Fruit fly (Drosophila melanogaster) whole organism, wandering third instar larva: ENCODE measurements around the gene CG43693.

Experiments
- Abd-B ChIP-seq: fragments of >200 bp; optimal IDR thresholded peaks from 2 replicates; lab custom pipeline; 2017; ENCODE audit warnings: missing biosample characterization, missing genetic modification characterization
- CG32264 ChIP-seq: fragments of 200-800 bp; sonication (Bioruptor generic); optimal IDR thresholded peaks from 2 replicates; lab custom pipeline; 2016; ENCODE audit warnings: missing biosample characterization, missing genetic modification characterization
- CG9705 ChIP-seq: fragments of 200-800 bp; sonication (Bioruptor generic); optimal IDR thresholded peaks from 2 replicates; lab custom pipeline; 2018; ENCODE audit warnings: missing biosample characterization, mild to moderate bottlenecking, missing genetic modification characterization
- CrebA ChIP-seq: fragments of 200-800 bp; sonication (Bioruptor generic); optimal IDR thresholded peaks from 2 replicates; lab custom pipeline; 2016; ENCODE audit warnings: missing biosample characterization, mild to moderate bottlenecking, missing genetic modification characterization, borderline replicate concordance
- Dfd ChIP-seq: fragments of >200 bp; optimal IDR thresholded peaks from 2 replicates; lab custom pipeline; 2017; ENCODE audit warnings: missing biosample characterization, missing genetic modification characterization
- Dif ChIP-seq: fragments of 200-275, 200-300 bp; sonication (Bioruptor generic); optimal IDR thresholded peaks from 2 replicates; lab custom pipeline; 2018; ENCODE audit warnings: missing biosample characterization, missing genetic modification characterization; ENCODE audit not compliant: partially characterized antibody
- GATAd ChIP-seq: sonication (Bioruptor generic); optimal IDR thresholded peaks from 2 replicates; lab custom pipeline; 2016; ENCODE audit warnings: missing biosample characterization, missing genetic modification characterization
- HLH106 ChIP-seq: fragments of 200-800 bp; optimal IDR thresholded peaks from 3 replicates; lab custom pipeline; 2019; ENCODE audit warnings: missing biosample characterization, mild to moderate bottlenecking, missing genetic modification characterization, moderate library complexity
- Hnf4 ChIP-seq: fragments of 200-800 bp; sonication (Bioruptor generic); optimal IDR thresholded peaks from 2 replicates; lab custom pipeline; 2016; ENCODE audit warnings: missing biosample characterization, mild to moderate bottlenecking, missing genetic modification characterization
- Hr78 ChIP-seq: fragments of >200 bp; optimal IDR thresholded peaks from 2 replicates; lab custom pipeline; 2017; ENCODE audit warnings: missing biosample characterization, missing genetic modification characterization
- Hr83 ChIP-seq: fragments of 200-300 bp; sonication (Bioruptor generic); optimal IDR thresholded peaks from 2 replicates; lab custom pipeline; 2016; ENCODE audit warnings: missing biosample characterization, mild to moderate bottlenecking, missing genetic modification characterization, moderate library complexity; ENCODE audit not compliant: poor library complexity, severe bottlenecking
- Jra ChIP-seq: sonication (Bioruptor generic); optimal IDR thresholded peaks from 2 replicates; lab custom pipeline; 2016; ENCODE audit warnings: missing biosample characterization, missing genetic modification characterization
- Mio ChIP-seq: sonication (Bioruptor generic); optimal IDR thresholded peaks from 2 replicates; lab custom pipeline; 2016; ENCODE audit warnings: missing biosample characterization, missing genetic modification characterization
- Myc ChIP-seq: fragments of >200 bp; optimal IDR thresholded peaks from 2 replicates; lab custom pipeline; 2017
- N ChIP-seq: fragments of >200 bp; optimal IDR thresholded peaks from 2 replicates; lab custom pipeline; 2018; ENCODE audit warnings: missing biosample characterization, missing external identifiers, missing genetic modification characterization
- OdsH ChIP-seq: fragments of 200-800 bp; sonication (Bioruptor generic); optimal IDR thresholded peaks from 2 replicates; lab custom pipeline; 2016; ENCODE audit warnings: missing biosample characterization, mild to moderate bottlenecking, missing genetic modification characterization
- Rel ChIP-seq, 2 experiments: fragments of 200-800 bp; sonication (Bioruptor generic) in 1 of 2; optimal IDR thresholded peaks; 2 replicates in 1 of 2; 3 replicates in 1 of 2; lab custom pipeline; 2016 to 2019; ENCODE audit warnings: mild to moderate bottlenecking in 2 of 2, missing biosample characterization in 2 of 2, missing genetic modification characterization in 2 of 2, moderate library complexity in 1 of 2
- Sp1 ChIP-seq: fragments of 200-800 bp; sonication (Bioruptor generic); optimal IDR thresholded peaks from 3 replicates; lab custom pipeline; 2019; ENCODE audit warnings: missing biosample characterization, mild to moderate bottlenecking, missing genetic modification characterization, moderate library complexity
- Vsx2 ChIP-seq: fragments of 200-300, 225-300 bp; sonication (Bioruptor generic); optimal IDR thresholded peaks from 2 replicates; lab custom pipeline; 2018; ENCODE audit warnings: missing biosample characterization, missing genetic modification characterization; ENCODE audit not compliant: partially characterized antibody
- br ChIP-seq: fragments of 200-800 bp; sonication (Bioruptor generic); optimal IDR thresholded peaks from 2 replicates; lab custom pipeline; 2016; ENCODE audit warnings: missing biosample characterization, missing genetic modification characterization
- brk ChIP-seq: fragments of 200-800 bp; sonication (Bioruptor generic); optimal IDR thresholded peaks from 2 replicates; lab custom pipeline; 2016; ENCODE audit warnings: missing biosample characterization, mild to moderate bottlenecking, missing genetic modification characterization
- dl ChIP-seq, 2 experiments: fragments of 175-275, 200-275 bp in 1 of 2; fragments of 200-275 bp in 1 of 2; sonication (Bioruptor generic); optimal IDR thresholded peaks; lab custom pipeline; 2018; ENCODE audit warnings: mild to moderate bottlenecking in 2 of 2, missing biosample characterization in 2 of 2, missing genetic modification characterization in 2 of 2, moderate library complexity in 2 of 2; ENCODE audit not compliant: partially characterized antibody in 2 of 2, insufficient read depth in 1 of 2
- dmrt93B ChIP-seq: fragments of 200-800 bp; sonication (Bioruptor generic); optimal IDR thresholded peaks from 2 replicates; lab custom pipeline; 2018; ENCODE audit warnings: missing biosample characterization, mild to moderate bottlenecking, missing genetic modification characterization
- dsf ChIP-seq: sonication (Bioruptor generic); optimal IDR thresholded peaks from 2 replicates; lab custom pipeline; 2016; ENCODE audit warnings: missing biosample characterization, missing genetic modification characterization, borderline replicate concordance
- ey ChIP-seq: fragments of 200-800 bp; sonication (Bioruptor generic); optimal IDR thresholded peaks from 2 replicates; lab custom pipeline; 2016; ENCODE audit warnings: missing biosample characterization, missing genetic modification characterization
- foxo ChIP-seq, 2 experiments: fragments of 200-800 bp; sonication (Bioruptor generic); optimal IDR thresholded peaks; 2 replicates in 1 of 2; 3 replicates in 1 of 2; lab custom pipeline; 2016 to 2017; ENCODE audit warnings: missing biosample characterization in 2 of 2, missing genetic modification characterization in 2 of 2
- fru ChIP-seq: fragments of 200-800 bp; sonication (Bioruptor generic); optimal IDR thresholded peaks from 3 replicates; lab custom pipeline; 2016; ENCODE audit warnings: missing biosample characterization, mild to moderate bottlenecking, missing genetic modification characterization
- h ChIP-seq: fragments of 200-800 bp; sonication (Bioruptor generic); optimal IDR thresholded peaks from 3 replicates; lab custom pipeline; 2016; ENCODE audit warnings: missing biosample characterization, mild to moderate bottlenecking, missing genetic modification characterization
- jim ChIP-seq: fragments of 175-275, 200-325 bp; sonication (Bioruptor generic); optimal IDR thresholded peaks from 2 replicates; lab custom pipeline; 2016; ENCODE audit warnings: missing biosample characterization, mild to moderate bottlenecking, missing genetic modification characterization
- lola ChIP-seq: fragments of >200 bp; optimal IDR thresholded peaks from 2 replicates; lab custom pipeline; 2017; ENCODE audit warnings: missing biosample characterization, missing genetic modification characterization
- pan ChIP-seq: fragments of >200 bp; optimal IDR thresholded peaks from 2 replicates; lab custom pipeline; 2017
- psq ChIP-seq: fragments of 200-800 bp; sonication (Bioruptor generic); optimal IDR thresholded peaks from 3 replicates; lab custom pipeline; 2017; ENCODE audit warnings: missing biosample characterization, mild to moderate bottlenecking, missing genetic modification characterization, moderate library complexity
- rgr ChIP-seq: fragments of 200-800 bp; sonication (Bioruptor generic); optimal IDR thresholded peaks from 3 replicates; lab custom pipeline; 2016; ENCODE audit warnings: missing biosample characterization, mild to moderate bottlenecking, missing genetic modification characterization
- sage ChIP-seq: fragments of 200-800 bp; sonication (Bioruptor generic); optimal IDR thresholded peaks from 2 replicates; lab custom pipeline; 2016; ENCODE audit warnings: missing biosample characterization, mild to moderate bottlenecking, missing genetic modification characterization
- sv ChIP-seq: fragments of 200-800 bp; sonication (Bioruptor generic); optimal IDR thresholded peaks from 3 replicates; lab custom pipeline; 2016; ENCODE audit warnings: missing biosample characterization, missing genetic modification characterization
- tai ChIP-seq: sonication (Bioruptor generic); optimal IDR thresholded peaks from 2 replicates; lab custom pipeline; 2016; ENCODE audit warnings: missing biosample characterization, missing genetic modification characterization
- usp ChIP-seq: fragments of >200 bp; optimal IDR thresholded peaks from 2 replicates; lab custom pipeline; 2017; ENCODE audit warnings: missing biosample characterization, missing genetic modification characterization
- woc ChIP-seq: sonication (Bioruptor generic); optimal IDR thresholded peaks from 2 replicates; lab custom pipeline; 2016; ENCODE audit warnings: missing biosample characterization, mild to moderate bottlenecking, missing genetic modification characterization

Gene CG43693

dm6 chr3L:11033327-11033975 is 17.7 kb downstream of the CG43693 start:
- no peak for TF ChIP-seq Myc (lab: Kevin White, UChicago)
- no peak for TF ChIP-seq GATAd (GFP tag; lab: Kevin White, UChicago)
- TF ChIP-seq ey (GFP tag; lab: Kevin White, UChicago): peak; percentile 57
- peak; percentile 75 for TF ChIP-seq rgr
- TF ChIP-seq HLH106 (tag; lab: Kevin White, UChicago): peak; percentile 76
- peak; percentile 78 for TF ChIP-seq fru (GFP tag; lab: Kevin White, UChicago)
- TF ChIP-seq Dif (GFP tag; lab: Kevin White, UChicago): no peak
- TF ChIP-seq sage: peak; percentile 51
- TF ChIP-seq Abd-B (GFP tag; lab: Kevin White, UChicago): no peak
- TF ChIP-seq br (GFP tag; lab: Kevin White, UChicago): peak; percentile 71
- TF ChIP-seq Hnf4 (GFP tag; lab: Kevin White, UChicago): peak; percentile 62
- peak; percentile 70 for TF ChIP-seq OdsH (GFP tag; lab: Kevin White, UChicago)
- no peak for TF ChIP-seq CrebA (GFP tag; lab: Kevin White, UChicago)
- no peak for TF ChIP-seq Hr78
- TF ChIP-seq woc: peak; percentile 72
- TF ChIP-seq foxo (GFP tag; optimal IDR thresholded peaks at IDR 0.05; lab: Kevin White, UChicago): peak in 1 of 2 experiments; percentile 72
- TF ChIP-seq Sp1 (GFP tag; lab: Kevin White, UChicago): peak; percentile 79
- no peak for TF ChIP-seq Mio (GFP tag; lab: Kevin White, UChicago)
- TF ChIP-seq dsf (GFP tag; lab: Kevin White, UChicago): no peak
- peak; percentile 32 for TF ChIP-seq dmrt93B
- TF ChIP-seq Hr83: peak; percentile 20
- no peak for TF ChIP-seq Vsx2
- no peak for TF ChIP-seq tai (GFP tag; lab: Kevin White, UChicago)
- no peak for TF ChIP-seq jim
- TF ChIP-seq dl (GFP tag; optimal IDR thresholded peaks at IDR 0.05; lab: Kevin White, UChicago; ENCODE audit: insufficient read depth in 1 of 2, partially characterized antibody in 2 of 2): no peak
- TF ChIP-seq CG32264 (GFP tag; lab: Kevin White, UChicago): no peak
- TF ChIP-seq lola (GFP tag; lab: Kevin White, UChicago): no peak
- TF ChIP-seq N (GFP tag; lab: Kevin White, UChicago): no peak
- no peak for TF ChIP-seq Dfd (GFP tag; lab: Kevin White, UChicago)
- peak; percentile 61 for TF ChIP-seq psq (GFP tag; lab: Kevin White, UChicago)
- peak; percentile 12 for TF ChIP-seq CG9705 (GFP tag; lab: Kevin White, UChicago)
- peak; percentile 83 for TF ChIP-seq h (GFP tag; lab: Kevin White, UChicago)
- TF ChIP-seq usp (GFP tag; lab: Kevin White, UChicago): no peak
- TF ChIP-seq pan (lab: Kevin White, UChicago): no peak
- no peak for TF ChIP-seq Rel (GFP tag; optimal IDR thresholded peaks at IDR 0.05; lab: Kevin White, UChicago)
- TF ChIP-seq Rel (tag; optimal IDR thresholded peaks at IDR 0.05; lab: Kevin White, UChicago): peak; percentile 6
- peak; percentile 72 for TF ChIP-seq brk (GFP tag; lab: Kevin White, UChicago)
- peak; percentile 18 for TF ChIP-seq Jra
- TF ChIP-seq sv (GFP tag; lab: Kevin White, UChicago): no peak

DNA sequence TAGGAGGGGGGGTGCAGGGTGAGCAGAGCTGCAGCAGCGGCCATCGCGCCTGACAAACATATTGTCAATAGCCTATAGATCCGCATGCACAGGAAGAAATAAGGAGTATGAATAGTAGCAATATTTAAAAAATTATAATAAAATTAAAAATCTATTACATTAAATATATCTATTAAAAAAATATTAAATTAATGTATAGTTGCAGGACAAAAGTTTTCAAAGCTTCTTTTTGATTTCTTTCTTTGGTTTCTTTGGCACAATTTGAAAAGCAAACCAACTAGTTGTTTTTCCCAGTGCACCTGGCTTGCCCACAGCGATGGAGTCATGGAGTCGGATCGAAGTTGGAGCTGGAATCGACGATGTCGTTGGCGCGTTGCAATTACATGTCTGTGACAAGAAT is 19.4 kb downstream of the CG43693 start:
- TF ChIP-seq psq (GFP tag; lab: Kevin White, UChicago) (no peak), pan (lab: Kevin White, UChicago) (no peak), foxo (GFP tag; optimal IDR thresholded peaks at IDR 0.05; lab: Kevin White, UChicago) (peak in 1 of 2 experiments; percentile 11), HLH106 (tag; lab: Kevin White, UChicago) (peak; percentile 6)
